Fruit fly (Drosophila melanogaster): ENCODE measurements around the gene CG7378.

- no peak for TF ChIP-seq Dll (optimal IDR thresholded peaks at IDR 0.05)
- no peak for TF ChIP-seq usp (GFP tag; optimal IDR thresholded peaks at IDR 0.05)
- TF ChIP-seq psq (optimal IDR thresholded peaks at IDR 0.05) = no peak
Observed at dm6 chrX:18913764-18914163, 13.6 kb downstream of the CG7378 start.
